Fruit fly (Drosophila melanogaster): ENCODE data around the gene del.

del gene

DNA sequence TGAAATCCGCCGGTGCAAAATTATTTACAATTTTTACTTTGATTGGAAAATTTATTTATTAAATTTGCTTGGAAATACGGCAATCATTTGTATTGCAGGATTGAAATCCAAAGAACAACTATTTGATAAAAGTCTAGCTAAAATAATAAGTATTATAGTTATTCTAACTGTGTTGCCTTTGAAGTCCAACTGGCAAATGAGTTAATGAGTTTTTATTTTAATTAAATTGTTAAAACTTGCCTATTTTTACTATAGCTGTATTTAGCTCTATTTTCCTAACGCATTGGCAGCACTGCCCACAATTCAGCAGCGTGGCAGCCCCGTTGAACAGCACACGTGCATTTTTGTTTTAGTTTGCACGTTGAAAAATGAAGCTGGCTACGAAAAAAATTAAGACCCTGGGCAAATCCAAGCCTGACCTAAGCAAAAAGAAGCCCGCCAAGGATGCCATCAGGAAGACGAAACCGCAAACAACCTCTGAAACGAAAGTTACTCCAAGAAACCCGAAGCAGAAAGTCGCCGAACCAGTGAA lies 15.0 kb upstream of the del start, which contains the start of gene Noc2 (continued):
- TF ChIP-seq CG12744 (GFP tag; optimal IDR thresholded peaks at IDR 0.05): no peak
- TF ChIP-seq BtbVII (GFP tag; optimal IDR thresholded peaks at IDR 0.05): no peak
- peak; percentile 43 for TF ChIP-seq esg (GFP tag; conservative IDR thresholded peaks at IDR 0.05)
- peak; percentile 33 for TF ChIP-seq CG9727 (GFP tag; optimal IDR thresholded peaks at IDR 0.05)
- TF ChIP-seq btn (GFP tag; optimal IDR thresholded peaks at IDR 0.05): no peak
- TF ChIP-seq Nf-YC (tag; optimal IDR thresholded peaks at IDR 0.05): peak; percentile 55
- no peak for TF ChIP-seq CG2889 (GFP tag; IDR thresholded peaks at IDR 0.05)
- 0 out of 2 replicates have a peak, but pooled peaks have one; percentile 24 for TF ChIP-seq CG17328 (GFP tag; IDR thresholded peaks at IDR 0.05)
- TF ChIP-seq CG2875 (GFP tag; optimal IDR thresholded peaks at IDR 0.05): no peak
- TF ChIP-seq ase (GFP tag; IDR thresholded peaks at IDR 0.05): peak; percentile 37; the same call in 1 of the 3 replicates
- no peak for TF ChIP-seq CG8359 (GFP tag; optimal IDR thresholded peaks at IDR 0.05; ENCODE audit: borderline replicate concordance)
- TF ChIP-seq pros (GFP tag; optimal IDR thresholded peaks at IDR 0.05): no peak
- TF ChIP-seq crol (GFP tag; IDR thresholded peaks at IDR 0.05): no peak
- no peak for TF ChIP-seq Myb (GFP tag; optimal IDR thresholded peaks at IDR 0.05)
- TF ChIP-seq tin (GFP tag; optimal IDR thresholded peaks at IDR 0.05): peak; percentile 50
- peak; percentile 20 for TF ChIP-seq CG6654 (GFP tag; optimal IDR thresholded peaks at IDR 0.05)
- TF ChIP-seq Spps (tag; optimal IDR thresholded peaks at IDR 0.05): no peak
- TF ChIP-seq rib (GFP tag; IDR thresholded peaks at IDR 0.05): no peak
- no peak for TF ChIP-seq z (GFP tag; IDR thresholded peaks at IDR 0.05)
- no peak for TF ChIP-seq CG10431 (GFP tag; optimal IDR thresholded peaks at IDR 0.05)
- peak; percentile 54 for TF ChIP-seq az2 (GFP tag; optimal IDR thresholded peaks at IDR 0.05)
- no peak for TF ChIP-seq HLH4C (GFP tag; IDR thresholded peaks at IDR 0.05; ENCODE audit: partially characterized antibody)
- TF ChIP-seq gro (GFP tag; optimal IDR thresholded peaks at IDR 0.05): no peak
- TF ChIP-seq so (GFP tag; IDR thresholded peaks at IDR 0.05): no peak
- TF ChIP-seq tio (GFP tag; optimal IDR thresholded peaks at IDR 0.05): no peak
- peak; percentile 16 for TF ChIP-seq Fer3 (tag; optimal IDR thresholded peaks at IDR 0.05)
- TF ChIP-seq CG4404 (GFP tag; IDR thresholded peaks at IDR 0.05): peak; percentile 30; the same call in 1 of the 2 replicates
- TF ChIP-seq jigr1 (GFP tag; IDR thresholded peaks at IDR 0.05): peak; percentile 47; the same call in 2 of the 3 replicates
- no peak for TF ChIP-seq dati (GFP tag; IDR thresholded peaks at IDR 0.05)
- peak; percentile 29 for TF ChIP-seq HLH54F (GFP tag; optimal IDR thresholded peaks at IDR 0.05)
- no peak for TF ChIP-seq Side (GFP tag; optimal IDR thresholded peaks at IDR 0.05)
- TF ChIP-seq CG11560 (tag; IDR thresholded peaks at IDR 0.05): no peak
- no peak for TF ChIP-seq luna (GFP tag; optimal IDR thresholded peaks at IDR 0.05)
- TF ChIP-seq CG8290 (GFP tag; optimal IDR thresholded peaks at IDR 0.05): no peak
- TF ChIP-seq CG8290 (tag; optimal IDR thresholded peaks at IDR 0.05): peak in 1 of 2 experiments; percentile 46
- TF ChIP-seq CG7786 (GFP tag; optimal IDR thresholded peaks at IDR 0.05): no peak
- TF ChIP-seq CG11085 (GFP tag; IDR thresholded peaks at IDR 0.05): peak; percentile 38; the same call in 1 of the 2 replicates
- TF ChIP-seq B-H1 (GFP tag; IDR thresholded peaks at IDR 0.05): no peak
- TF ChIP-seq dmrt11E (tag; optimal IDR thresholded peaks at IDR 0.05): peak; percentile 36
- no peak for TF ChIP-seq org-1 (GFP tag; optimal IDR thresholded peaks at IDR 0.05)
- no peak for TF ChIP-seq Dfd (GFP tag; optimal IDR thresholded peaks at IDR 0.05)
- no peak for TF ChIP-seq CG9797 (GFP tag; optimal IDR thresholded peaks at IDR 0.05)
- peak; percentile 48 for TF ChIP-seq fd96Cb (tag; optimal IDR thresholded peaks at IDR 0.05)
- TF ChIP-seq Taf1 (GFP tag; IDR thresholded peaks at IDR 0.05): peak; percentile 14; the same call in 1 of the 2 replicates
- TF ChIP-seq CrebB (tag; optimal IDR thresholded peaks at IDR 0.05): no peak
- TF ChIP-seq CG14965 (GFP tag; optimal IDR thresholded peaks at IDR 0.05; ENCODE audit: borderline replicate concordance): no peak
- TF ChIP-seq Elba2 (GFP tag; optimal IDR thresholded peaks at IDR 0.05): no peak
- no peak for TF ChIP-seq eve (GFP tag; optimal IDR thresholded peaks at IDR 0.05)
- peak; percentile 90 for TF ChIP-seq Max (GFP tag; optimal IDR thresholded peaks at IDR 0.05)
- TF ChIP-seq CG14860 (GFP tag; IDR thresholded peaks at IDR 0.05; ENCODE audit: partially characterized antibody): no peak
- TF ChIP-seq CG15696 (tag; optimal IDR thresholded peaks at IDR 0.05): peak; percentile 27
- TF ChIP-seq abd-A (tag; optimal IDR thresholded peaks at IDR 0.05): no peak
